Fruit fly (Drosophila melanogaster) whole organism, embryonic: Measurements from ENCODE around the gene Lsp2.
A peak's percentile ranks its signal among the peaks of the same experiment; 100 is the strongest.

ENCODE experiments used
- Antp ChIP-seq: fragments of 200-800 bp; sonication (Bioruptor generic); optimal IDR thresholded peaks from 3 replicates; lab custom pipeline; 2016; ENCODE audit warnings: missing biosample characterization, missing genetic modification characterization
- Asciz ChIP-seq: fragments of 200-800 bp; sonication (Bioruptor generic); optimal IDR thresholded peaks from 2 replicates; lab custom pipeline; 2017; ENCODE audit warnings: missing biosample characterization, mild to moderate bottlenecking, missing genetic modification characterization, missing genetic modification reagents
- CG10209 ChIP-seq: fragments of 200-800 bp; sonication (Bioruptor generic); optimal IDR thresholded peaks from 3 replicates; lab custom pipeline; 2017; ENCODE audit warnings: missing biosample characterization, mild to moderate bottlenecking, missing genetic modification characterization, missing genetic modification reagents
- CG11085 ChIP-seq: fragments of 200-800 bp; sonication (Bioruptor generic); IDR thresholded peaks from 2 replicates; pipeline ENCODE4 v1.3.6; 2022; ENCODE audit warnings: missing biosample characterization, missing genetic modification characterization
- CG12155 ChIP-seq: fragments of 200-800 bp; sonication (Bioruptor generic); optimal IDR thresholded peaks from 3 replicates; lab custom pipeline; 2016; ENCODE audit warnings: missing biosample characterization, missing genetic modification characterization
- CG12219 ChIP-seq: fragments of 200-800 bp; sonication (Bioruptor generic); optimal IDR thresholded peaks from 3 replicates; lab custom pipeline; 2018; ENCODE audit warnings: missing biosample characterization, mild to moderate bottlenecking, missing genetic modification characterization
- CG12391 ChIP-seq: fragments of 200-800 bp; sonication (Bioruptor generic); optimal IDR thresholded peaks from 3 replicates; lab custom pipeline; 2018; ENCODE audit warnings: missing biosample characterization, mild to moderate bottlenecking, missing genetic modification characterization, moderate library complexity
- CG13287 ChIP-seq: fragments of 200-800 bp; sonication (Bioruptor generic); IDR thresholded peaks from 2 replicates; pipeline ENCODE4 v1.3.6; 2022; ENCODE audit warnings: missing biosample characterization, missing genetic modification characterization; ENCODE audit not compliant: partially characterized antibody
- CG13624 ChIP-seq: fragments of 200-800 bp; sonication (Bioruptor generic); optimal IDR thresholded peaks from 2 replicates; lab custom pipeline; 2016; ENCODE audit warnings: missing biosample characterization, missing genetic modification characterization
- CG15269 ChIP-seq: fragments of 200-800 bp; sonication (Bioruptor generic); optimal IDR thresholded peaks from 2 replicates; lab custom pipeline; 2018; ENCODE audit warnings: missing biosample characterization, mild to moderate bottlenecking, missing genetic modification characterization, moderate library complexity
- CG15696 ChIP-seq: fragments of 200-800 bp; sonication (Bioruptor generic); optimal IDR thresholded peaks from 2 replicates; lab custom pipeline; 2019; ENCODE audit warnings: missing biosample characterization, mild to moderate bottlenecking, missing genetic modification characterization, moderate library complexity
- CG17912 ChIP-seq: fragments of 200-800 bp; sonication (Bioruptor generic); optimal IDR thresholded peaks from 2 replicates; lab custom pipeline; 2018; ENCODE audit warnings: missing biosample characterization, mild to moderate bottlenecking, missing genetic modification characterization
- CG18619 ChIP-seq: fragments of 200-800 bp; sonication (Bioruptor generic); optimal IDR thresholded peaks from 3 replicates; lab custom pipeline; 2017; ENCODE audit warnings: missing biosample characterization, mild to moderate bottlenecking, missing genetic modification characterization
- CG3163 ChIP-seq: fragments of 200-800 bp; sonication (Bioruptor generic); optimal IDR thresholded peaks from 3 replicates; lab custom pipeline; 2016; ENCODE audit warnings: missing biosample characterization, missing genetic modification characterization
- CG34376 ChIP-seq: fragments of 200-800 bp; sonication (Bioruptor generic); optimal IDR thresholded peaks from 2 replicates; lab custom pipeline; 2018; ENCODE audit warnings: missing biosample characterization, mild to moderate bottlenecking, missing genetic modification characterization
- CG42726 ChIP-seq: fragments of 200-800 bp; sonication (Bioruptor generic); IDR thresholded peaks from 2 replicates; pipeline ENCODE4 v1.3.6; 2022; ENCODE audit warnings: missing biosample characterization, missing genetic modification characterization; ENCODE audit not compliant: partially characterized antibody
- CG5953 ChIP-seq: fragments of 200-800 bp; sonication (Bioruptor generic); IDR thresholded peaks from 2 replicates; pipeline ENCODE4 v1.3.6; 2022; ENCODE audit warnings: missing biosample characterization, missing genetic modification characterization
- CG6813 ChIP-seq: fragments of 200-800 bp; sonication (Bioruptor generic); optimal IDR thresholded peaks from 2 replicates; lab custom pipeline; 2017; ENCODE audit warnings: missing biosample characterization, missing genetic modification characterization, mild to moderate bottlenecking, moderate library complexity, missing genetic modification reagents
- CG7839 ChIP-seq: fragments of 200-800 bp; sonication (Bioruptor generic); optimal IDR thresholded peaks from 3 replicates; lab custom pipeline; 2018; ENCODE audit warnings: missing biosample characterization, mild to moderate bottlenecking, missing genetic modification characterization, moderate library complexity
- CG7987 ChIP-seq: fragments of 200-800 bp; sonication (Bioruptor generic); optimal IDR thresholded peaks from 2 replicates; lab custom pipeline; 2018; ENCODE audit warnings: missing biosample characterization, mild to moderate bottlenecking, missing genetic modification characterization, moderate library complexity
- CG8478 ChIP-seq: fragments of >200 bp; optimal IDR thresholded peaks from 2 replicates; lab custom pipeline; 2018
- Gsc ChIP-seq: fragments of 200-800 bp; sonication (Bioruptor generic); IDR thresholded peaks from 2 replicates; pipeline ENCODE4 v1.3.6; 2022; ENCODE audit warnings: missing biosample characterization, missing genetic modification characterization
- H15 ChIP-seq: fragments of 200-800 bp; sonication (Bioruptor generic); IDR thresholded peaks from 3 replicates; pipeline ENCODE4 v1.3.6; 2022; ENCODE audit warnings: missing biosample characterization, missing genetic modification characterization
- Hmr ChIP-seq: fragments of 200-800 bp; sonication (Bioruptor generic); optimal IDR thresholded peaks from 3 replicates; lab custom pipeline; 2017; ENCODE audit warnings: mild to moderate bottlenecking, missing biosample characterization, missing genetic modification reagents, missing genetic modification characterization
- Lhr ChIP-seq: fragments of 200-800 bp; sonication (Bioruptor generic); optimal IDR thresholded peaks from 3 replicates; lab custom pipeline; 2017; ENCODE audit warnings: mild to moderate bottlenecking, missing biosample characterization, missing genetic modification reagents, missing genetic modification characterization
- Lim3 ChIP-seq: fragments of 200-800 bp; sonication (Bioruptor generic); IDR thresholded peaks from 2 replicates; pipeline ENCODE4 v1.3.6; 2022; ENCODE audit warnings: missing biosample characterization, missing genetic modification characterization
- Nf-YC ChIP-seq: fragments of 200-800 bp; optimal IDR thresholded peaks from 3 replicates; lab custom pipeline; 2019; ENCODE audit warnings: missing biosample characterization, mild to moderate bottlenecking, missing genetic modification characterization, moderate library complexity
- Oli ChIP-seq: fragments of 200-800 bp; sonication (Bioruptor generic); optimal IDR thresholded peaks from 2 replicates; lab custom pipeline; 2018; ENCODE audit warnings: missing biosample characterization, mild to moderate bottlenecking, missing genetic modification characterization, moderate library complexity
- Optix ChIP-seq: fragments of 200-800 bp; sonication (Bioruptor generic); IDR thresholded peaks from 3 replicates; pipeline ENCODE4 v1.3.6; 2022; ENCODE audit warnings: missing biosample characterization, missing genetic modification characterization
- Pdp1 ChIP-seq, 2 experiments: fragments of 200-800 bp; sonication (Bioruptor generic); optimal IDR thresholded peaks; 3 replicates each; lab custom pipeline; 2016; ENCODE audit warnings: missing biosample characterization in 2 of 2, missing genetic modification characterization in 2 of 2, mild to moderate bottlenecking in 1 of 2, moderate library complexity in 1 of 2
- Sin3A ChIP-seq: fragments of >200 bp; optimal IDR thresholded peaks from 2 replicates; lab custom pipeline; 2018
- Spps ChIP-seq: fragments of 200-800 bp; sonication (Bioruptor generic); optimal IDR thresholded peaks from 2 replicates; lab custom pipeline; 2018; ENCODE audit warnings: missing biosample characterization, mild to moderate bottlenecking, missing genetic modification characterization
- YL-1 ChIP-seq: fragments of 200-800 bp; sonication (Bioruptor generic); optimal IDR thresholded peaks from 3 replicates; lab custom pipeline; 2017; ENCODE audit warnings: missing biosample characterization, mild to moderate bottlenecking, missing genetic modification characterization
- abd-A ChIP-seq: fragments of 200-800 bp; sonication (Bioruptor generic); optimal IDR thresholded peaks from 3 replicates; lab custom pipeline; 2019; ENCODE audit warnings: missing biosample characterization, mild to moderate bottlenecking, missing genetic modification characterization, moderate library complexity
- chn ChIP-seq: fragments of 200-800 bp; sonication (Bioruptor generic); optimal IDR thresholded peaks from 2 replicates; lab custom pipeline; 2016; ENCODE audit warnings: missing biosample characterization, missing genetic modification characterization
- crol ChIP-seq: fragments of 200-800 bp; sonication (Bioruptor generic); IDR thresholded peaks from 2 replicates; pipeline ENCODE4 v1.3.6; 2022; ENCODE audit warnings: missing biosample characterization, missing genetic modification characterization
- da ChIP-seq: fragments of 200-800 bp; sonication (Bioruptor generic); optimal IDR thresholded peaks from 2 replicates; lab custom pipeline; 2016; ENCODE audit warnings: missing biosample characterization, missing genetic modification characterization
- danr ChIP-seq: fragments of 200-800 bp; sonication (Bioruptor generic); IDR thresholded peaks from 2 replicates; pipeline ENCODE4 v1.3.6; 2022; ENCODE audit warnings: missing biosample characterization, missing genetic modification characterization
- eve ChIP-seq, 2 experiments: fragments of >200 bp; optimal IDR thresholded peaks; 2 replicates each; lab custom pipeline; 2017; ENCODE audit warnings: missing biosample characterization in 2 of 2, missing genetic modification characterization in 2 of 2
- fd3F ChIP-seq: fragments of 200-800 bp; sonication (Bioruptor generic); optimal IDR thresholded peaks from 2 replicates; lab custom pipeline; 2018; ENCODE audit warnings: missing biosample characterization, mild to moderate bottlenecking, missing genetic modification characterization, moderate library complexity
- gsb ChIP-seq: fragments of 200-800 bp; sonication (Bioruptor generic); IDR thresholded peaks from 2 replicates; pipeline ENCODE4 v1.3.6; 2022; ENCODE audit warnings: missing biosample characterization, missing genetic modification characterization
- hth ChIP-seq: fragments of >200 bp; optimal IDR thresholded peaks from 2 replicates; lab custom pipeline; 2017; ENCODE audit warnings: inconsistent platforms
- lilli ChIP-seq: fragments of 200-800 bp; sonication (Bioruptor generic); optimal IDR thresholded peaks from 3 replicates; lab custom pipeline; 2016; ENCODE audit warnings: missing biosample characterization, missing genetic modification characterization
- mam ChIP-seq: fragments of 200-800 bp; sonication (Bioruptor generic); optimal IDR thresholded peaks from 3 replicates; lab custom pipeline; 2016; ENCODE audit warnings: missing biosample characterization, missing genetic modification characterization
- odd ChIP-seq: fragments of 200-800 bp; sonication (Bioruptor generic); optimal IDR thresholded peaks from 2 replicates; lab custom pipeline; 2017; ENCODE audit warnings: missing biosample characterization, mild to moderate bottlenecking, missing genetic modification characterization
- pita ChIP-seq: fragments of 200-800 bp; sonication (Bioruptor generic); optimal IDR thresholded peaks from 2 replicates; lab custom pipeline; 2017; ENCODE audit warnings: missing biosample characterization, mild to moderate bottlenecking, missing genetic modification characterization
- repo ChIP-seq: fragments of 200-800 bp; sonication (Bioruptor generic); optimal IDR thresholded peaks from 2 replicates; lab custom pipeline; 2016; ENCODE audit warnings: missing biosample characterization, missing genetic modification characterization
- row ChIP-seq: fragments of 200-800 bp; sonication (Bioruptor generic); IDR thresholded peaks from 3 replicates; pipeline ENCODE4 v1.3.6; 2022; ENCODE audit warnings: missing biosample characterization, missing genetic modification characterization
- slbo ChIP-seq: fragments of 200-800 bp; sonication (Bioruptor generic); IDR thresholded peaks from 2 replicates; pipeline ENCODE4 v1.3.6; 2022; ENCODE audit warnings: missing biosample characterization, missing genetic modification characterization
- unc-4 ChIP-seq: fragments of 200-800 bp; sonication (Bioruptor generic); IDR thresholded peaks from 2 replicates; pipeline ENCODE4 v1.3.6; 2022; ENCODE audit warnings: missing biosample characterization, missing genetic modification characterization; ENCODE audit not compliant: partially characterized antibody
- vfl ChIP-seq: fragments of 200-800 bp; sonication (Bioruptor generic); optimal IDR thresholded peaks from 2 replicates; lab custom pipeline; 2016; ENCODE audit warnings: missing biosample characterization, missing genetic modification characterization

Gene Lsp2

DNA sequence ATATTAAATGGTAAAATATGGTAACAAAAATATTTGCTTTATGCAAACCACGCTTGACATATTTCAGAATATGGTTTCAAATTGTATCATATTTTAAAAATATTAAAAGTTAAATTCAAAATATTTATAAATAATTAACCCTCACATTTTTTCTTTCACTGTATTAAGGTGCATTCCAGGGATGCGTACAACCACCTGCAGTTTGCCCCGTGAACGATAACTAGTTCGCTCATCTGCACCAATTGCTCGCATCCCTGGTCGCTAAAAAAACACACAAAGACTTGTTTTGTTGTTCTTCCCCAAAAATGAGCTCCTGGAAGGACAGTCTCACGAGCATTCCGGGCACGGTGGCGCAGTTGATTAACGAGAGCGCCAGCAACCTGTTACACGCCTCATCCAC, 2.7 kb downstream of the Lsp2 start, which contains the start of gene DEF8 (continued):
- TF ChIP-seq CG15269 (tag; lab: Kevin White, UChicago) (peak; percentile 92), CG7987 (peak; percentile 72), YL-1 (GFP tag; lab: Kevin White, UChicago) (peak; percentile 82), CG11085 (GFP tag; lab: Robert Waterston, UW) (peak; percentile 67), Spps (tag; lab: Kevin White, UChicago) (peak; percentile 86), CG13624 (GFP tag; lab: Kevin White, UChicago) (peak; percentile 33), CG34376 (GFP tag; lab: Kevin White, UChicago) (peak; percentile 11), odd (GFP tag; lab: Kevin White, UChicago) (peak; percentile 82), mam (GFP tag; lab: Kevin White, UChicago) (peak; percentile 57), Optix (GFP tag; lab: Robert Waterston, UW) (peak; percentile 58; the same call in 2 of the 3 replicates), eve (GFP tag; optimal IDR thresholded peaks at IDR 0.05; lab: Kevin White, UChicago) (no peak), CG7839 (tag; lab: Kevin White, UChicago) (peak; percentile 87), Hmr (GFP tag; lab: Kevin White, UChicago) (no peak), CG6813 (GFP tag; lab: Kevin White, UChicago) (peak; percentile 73), H15 (GFP tag; lab: Robert Waterston, UW) (peak; percentile 78), CG42726 (0 out of 2 replicates have a peak, but pooled peaks have one; percentile 37), row (GFP tag; lab: Robert Waterston, UW) (peak; percentile 90), Lim3 (peak; percentile 42; the same call in 1 of the 2 replicates), unc-4 (GFP tag; lab: Robert Waterston, UW) (0 out of 2 replicates have a peak, but pooled peaks have one; percentile 12), fd3F (GFP tag; lab: Kevin White, UChicago) (peak; percentile 77), Antp (peak; percentile 52), Gsc (GFP tag; lab: Robert Waterston, UW) (no peak), gsb (peak; percentile 60), danr (peak; percentile 26; the same call in 1 of the 2 replicates), CG18619 (GFP tag; lab: Kevin White, UChicago) (peak; percentile 83), CG5953 (GFP tag; lab: Robert Waterston, UW) (peak; percentile 77), hth (lab: Kevin White, UChicago) (no peak), CG3163 (peak; percentile 35), vfl (GFP tag; lab: Kevin White, UChicago) (no peak), slbo (GFP tag; lab: Robert Waterston, UW) (peak; percentile 88), lilli (GFP tag; lab: Kevin White, UChicago) (peak; percentile 76), crol (GFP tag; lab: Robert Waterston, UW) (no peak), CG10209 (peak; percentile 80), CG8478 (lab: Kevin White, UChicago) (no peak), Sin3A (lab: Kevin White, UChicago) (peak; percentile 60), chn (GFP tag; lab: Kevin White, UChicago) (peak; percentile 53), CG12391 (tag; lab: Kevin White, UChicago) (peak; percentile 95), da (GFP tag; lab: Kevin White, UChicago) (no peak), abd-A (no peak), repo (GFP tag; lab: Kevin White, UChicago) (no peak), Asciz (GFP tag; lab: Kevin White, UChicago) (peak; percentile 78), Nf-YC (tag; lab: Kevin White, UChicago) (peak; percentile 73), CG17912 (GFP tag; lab: Kevin White, UChicago) (peak; percentile 70), Lhr (GFP tag; lab: Kevin White, UChicago) (peak; percentile 64), CG12155 (peak; percentile 70), CG15696 (tag; lab: Kevin White, UChicago) (peak; percentile 85), CG12219 (GFP tag; lab: Kevin White, UChicago) (peak; percentile 49), CG13287 (GFP tag; lab: Robert Waterston, UW) (peak; percentile 38; the same call in 1 of the 2 replicates), Pdp1 (GFP tag; optimal IDR thresholded peaks at IDR 0.05; lab: Kevin White, UChicago) (peak in 1 of 2 experiments; percentile 20), pita (GFP tag; lab: Kevin White, UChicago) (no peak), Oli (tag; lab: Kevin White, UChicago) (peak; percentile 85)
